Worm (Caenorhabditis elegans): ENCODE data around the gene vav-1.

Gene vav-1

ce11 chrX:9172733-9173132 is 59.2 kb downstream of the vav-1 start:
- TF ChIP-seq attf-6 (GFP tag; IDR thresholded peaks at IDR 0.05) = no peak
- TF ChIP-seq snpc-4 (GFP tag; optimal IDR thresholded peaks at IDR 0.05) = no peak
- TF ChIP-seq snpc-4 (tag; optimal IDR thresholded peaks at IDR 0.05) = no peak
- no peak for TF ChIP-seq nfyb-1 (GFP tag; IDR thresholded peaks at IDR 0.05)
- no peak for TF ChIP-seq tbx-9 (tag; optimal IDR thresholded peaks at IDR 0.05; ENCODE audit: borderline replicate concordance)
- TF ChIP-seq atf-7 (tag; optimal IDR thresholded peaks at IDR 0.05) = no peak
- no peak for TF ChIP-seq ccch-3 (GFP tag; optimal IDR thresholded peaks at IDR 0.05)

DNA sequence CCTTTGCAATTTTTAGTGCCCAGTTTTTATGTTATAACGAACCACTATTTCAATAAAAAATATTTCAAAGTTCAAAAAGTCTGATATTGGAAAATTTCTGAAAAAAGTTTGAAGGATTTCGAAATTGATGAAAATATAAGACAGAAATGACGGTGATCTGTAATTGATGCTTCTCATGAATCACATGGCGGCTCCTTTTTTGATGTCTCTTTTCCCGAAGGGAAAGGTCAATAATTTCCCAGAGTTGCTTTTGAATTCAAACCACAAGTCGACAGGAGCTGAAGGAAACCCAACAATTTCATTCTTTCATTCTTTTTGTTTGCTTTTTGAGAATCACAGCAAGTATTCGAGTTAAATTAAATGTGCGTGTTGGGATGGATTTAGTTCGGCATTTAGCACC is 59.7 kb downstream of the vav-1 start, which contains the start of gene B0563.18:
Gene B0563.18, plus strand, starts transcription at position 301 of the 400 bp plus-strand sequence.
- TF ChIP-seq rpc-1 (optimal IDR thresholded peaks at IDR 0.05) (no peak), rpc-1 (tag; optimal IDR thresholded peaks at IDR 0.05) (no peak), lin-40 (tag; optimal IDR thresholded peaks at IDR 0.05) (no peak), hmg-1.2 (GFP tag; IDR thresholded peaks at IDR 0.05) (no peak), xnd-1 (tag; optimal IDR thresholded peaks at IDR 0.05) (no peak), nhr-90 (tag; optimal IDR thresholded peaks at IDR 0.05) (no peak)

DNA sequence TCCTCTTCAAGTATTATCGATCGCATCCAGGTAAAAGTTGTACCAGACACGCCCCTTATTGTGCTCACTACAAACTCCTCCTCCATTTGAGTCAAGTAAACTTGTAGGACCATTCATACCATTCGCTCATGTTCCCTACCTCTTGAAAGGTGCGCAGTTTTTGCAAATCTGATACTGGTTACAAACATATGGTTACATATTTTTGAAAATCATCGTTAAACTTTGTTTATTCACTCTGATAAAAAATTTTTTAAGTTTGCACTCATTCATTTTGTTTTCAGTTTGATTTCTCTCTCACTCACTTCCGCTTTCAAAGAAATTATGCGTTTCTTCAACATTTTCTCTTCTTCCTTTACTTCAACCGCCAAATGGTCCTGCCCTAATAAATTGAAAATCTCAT is 60.7 kb downstream of the vav-1 start, which contains the start of gene B0563.1:
Gene B0563.1, plus strand, starts transcription at position 301 of the 400 bp plus-strand sequence.
- TF ChIP-seq unc-62 (GFP tag; optimal IDR thresholded peaks at IDR 0.05) (no peak), nfyb-1 (GFP tag; IDR thresholded peaks at IDR 0.05) (no peak), Y56A3A.18 (GFP tag; IDR thresholded peaks at IDR 0.05) (no peak), ztf-18 (tag; optimal IDR thresholded peaks at IDR 0.05) (no peak), egrh-3 (GFP tag; IDR thresholded peaks at IDR 0.05) (no peak), sptf-2 (GFP tag; optimal IDR thresholded peaks at IDR 0.05) (no peak), attf-3 (GFP tag; conservative IDR thresholded peaks at IDR 0.05) (no peak), F52B5.7 (tag; optimal IDR thresholded peaks at IDR 0.05) (no peak), ZK185.1 (tag; optimal IDR thresholded peaks at IDR 0.05; ENCODE audit: poor library complexity, severe bottlenecking) (no peak), F22D6.2 (tag; optimal IDR thresholded peaks at IDR 0.05) (no peak), B0035.1 (tag; optimal IDR thresholded peaks at IDR 0.05) (no peak), F49E8.2 (tag; optimal IDR thresholded peaks at IDR 0.05; ENCODE audit: insufficient read depth) (no peak), somi-1 (GFP tag; optimal IDR thresholded peaks at IDR 0.05) (no peak), atf-7 (tag; optimal IDR thresholded peaks at IDR 0.05) (no peak), F23B12.7 (tag; optimal IDR thresholded peaks at IDR 0.05; ENCODE audit: insufficient read depth) (no peak), K11D2.4 (GFP tag; IDR thresholded peaks at IDR 0.05) (no peak), madf-8 (GFP tag; conservative IDR thresholded peaks at IDR 0.05) (no peak), ccch-3 (GFP tag; optimal IDR thresholded peaks at IDR 0.05) (no peak), K12H6.12 (tag; optimal IDR thresholded peaks at IDR 0.05) (no peak), hlh-26 (GFP tag; conservative IDR thresholded peaks at IDR 0.05) (no peak)

DNA sequence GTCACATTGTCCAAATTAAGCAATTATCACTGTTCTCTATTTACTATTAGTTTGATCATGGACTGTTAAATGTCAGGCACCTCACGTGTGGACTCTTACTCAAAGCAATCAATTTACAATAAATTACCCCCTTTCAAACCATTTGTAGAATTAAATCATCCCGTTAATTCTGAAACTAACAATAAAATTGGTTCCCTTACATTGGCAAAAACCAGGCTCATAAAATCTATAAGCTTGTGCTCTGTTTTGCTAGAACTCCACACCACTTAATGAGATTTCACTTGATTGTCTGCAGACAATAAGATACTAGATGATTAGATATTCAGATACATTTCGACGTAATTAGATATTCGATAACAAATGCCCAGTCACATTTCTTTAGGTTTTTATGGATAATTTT is 61.9 kb downstream of the vav-1 start:
- TF ChIP-seq mcd-1 (GFP tag; IDR thresholded peaks at IDR 0.05) (no peak), hsf-1 (GFP tag; IDR thresholded peaks at IDR 0.05) (no peak), snpc-1.3 (tag; optimal IDR thresholded peaks at IDR 0.05; ENCODE audit: insufficient read depth) (no peak), ceh-79 (tag; optimal IDR thresholded peaks at IDR 0.05) (no peak), ama-1 (optimal IDR thresholded peaks at IDR 0.05) (no peak), ama-1 (GFP tag; optimal IDR thresholded peaks at IDR 0.05) (no peak), ceh-100 (GFP tag; IDR thresholded peaks at IDR 0.05) (no peak), ztf-28 (GFP tag; IDR thresholded peaks at IDR 0.05) (no peak), ceh-27 (GFP tag; optimal IDR thresholded peaks at IDR 0.05) (no peak), ceh-40 (GFP tag; IDR thresholded peaks at IDR 0.05) (no peak)

All from whole organism, young adult.